Worm (Caenorhabditis elegans) whole organism, mixed stage, embryonic: ENCODE results near the gene Y66H1A.5.

Experiments used
- blmp-1 ChIP-seq: fragments of 150-350 bp; optimal IDR thresholded peaks from 2 replicates; lab custom pipeline; 2014; ENCODE audit warnings: missing biosample characterization, missing genetic modification characterization
- drap-1 ChIP-seq: fragments of 200-800 bp; sonication (Bioruptor generic); optimal IDR thresholded peaks from 3 replicates; lab custom pipeline; 2018; ENCODE audit warnings: mild to moderate bottlenecking, missing genetic modification characterization, missing compliant biosample characterization
- elt-1 ChIP-seq: sonication (generic microtip); optimal IDR thresholded peaks from 2 replicates; lab custom pipeline; 2017; ENCODE audit warnings: missing genetic modification characterization, mild to moderate bottlenecking, missing compliant biosample characterization, antibody characterized with exemption, moderate library complexity, borderline replicate concordance; ENCODE audit not compliant: insufficient read depth
- elt-3 ChIP-seq: fragments of 150-350 bp; optimal IDR thresholded peaks from 2 replicates; lab custom pipeline; 2014; ENCODE audit warnings: missing biosample characterization, missing genetic modification characterization
- hlh-1 ChIP-seq: fragments of 150-350 bp; optimal IDR thresholded peaks from 2 replicates; lab custom pipeline; 2014; ENCODE audit warnings: missing biosample characterization, missing genetic modification reagents, missing genetic modification characterization
- nhr-12 ChIP-seq: fragments of 150-350 bp; optimal IDR thresholded peaks from 2 replicates; lab custom pipeline; 2014; ENCODE audit warnings: missing biosample characterization, missing genetic modification characterization
- snpc-4 ChIP-seq: fragments of 150-350 bp; optimal IDR thresholded peaks from 2 replicates; lab custom pipeline; 2014; ENCODE audit warnings: missing biosample characterization, missing genetic modification characterization
- sptf-1 ChIP-seq: sonication (generic microtip); optimal IDR thresholded peaks from 2 replicates; lab custom pipeline; 2017; ENCODE audit warnings: mild to moderate bottlenecking, missing genetic modification characterization, moderate library complexity, missing compliant biosample characterization
- unc-39 ChIP-seq: fragments of 150-350 bp; optimal IDR thresholded peaks from 2 replicates; lab custom pipeline; 2014; ENCODE audit warnings: missing biosample characterization, missing genetic modification characterization
- unc-62 ChIP-seq: fragments of 150-350 bp; optimal IDR thresholded peaks from 2 replicates; lab custom pipeline; 2014; ENCODE audit warnings: missing biosample characterization, missing genetic modification reagents, missing genetic modification characterization

ce11 chrIV:383135-383731 is 45.7 kb downstream of the Y66H1A.5 start, which contains the start of gene spl-1:
- no peak for TF ChIP-seq unc-62 (GFP tag; lab: Kevin White, UChicago)
- no peak for TF ChIP-seq unc-39 (tag; lab: Kevin White, UChicago)
- TF ChIP-seq snpc-4 = no peak
- TF ChIP-seq nhr-12 (tag; lab: Kevin White, UChicago) = no peak
- no peak for TF ChIP-seq elt-1 (tag; lab: Kevin White, UChicago)
- no peak for TF ChIP-seq sptf-1 (tag; lab: Kevin White, UChicago)
- no peak for TF ChIP-seq hlh-1 (tag; lab: Kevin White, UChicago)
- no peak for TF ChIP-seq elt-3 (tag; lab: Kevin White, UChicago)
- TF ChIP-seq blmp-1 (tag; lab: Kevin White, UChicago) = no peak
- no peak for TF ChIP-seq drap-1 (GFP tag; lab: Kevin White, UChicago)
